Fruit fly (Drosophila melanogaster) whole organism, embryonic: Measurements from ENCODE around the gene CG17109.

Source experiments
- Abd-B ChIP-seq: fragments of 200-800 bp; sonication (Bioruptor generic); optimal IDR thresholded peaks from 2 replicates; lab custom pipeline; 2018; ENCODE audit warnings: missing biosample characterization, mild to moderate bottlenecking, missing genetic modification characterization, moderate library complexity
- B-H2 ChIP-seq: fragments of 200-800 bp; sonication (Bioruptor generic); optimal IDR thresholded peaks from 2 replicates; lab custom pipeline; 2018; ENCODE audit warnings: missing biosample characterization, mild to moderate bottlenecking, missing genetic modification characterization
- C15 ChIP-seq: fragments of 200-800 bp; sonication (Bioruptor generic); IDR thresholded peaks from 3 replicates; pipeline ENCODE4 v1.3.6; 2022; ENCODE audit warnings: missing biosample characterization, missing genetic modification characterization
- CG11093 ChIP-seq: fragments of 200-800 bp; sonication (Bioruptor generic); IDR thresholded peaks from 3 replicates; pipeline ENCODE4 v1.3.6; 2022; ENCODE audit warnings: missing biosample characterization, missing genetic modification characterization
- CG11560 ChIP-seq: fragments of 200-800 bp; sonication (Bioruptor generic); IDR thresholded peaks from 3 replicates; pipeline ENCODE4 v1.3.6; 2022; ENCODE audit warnings: missing biosample characterization, missing genetic modification characterization
- CG14441 ChIP-seq: fragments of 200-800 bp; sonication (Bioruptor generic); IDR thresholded peaks from 2 replicates; pipeline ENCODE4 v1.3.6; 2022; ENCODE audit warnings: missing biosample characterization, missing genetic modification characterization
- CG15601 ChIP-seq: fragments of 200-800 bp; sonication (Bioruptor generic); optimal IDR thresholded peaks from 3 replicates; lab custom pipeline; 2019; ENCODE audit warnings: missing biosample characterization, mild to moderate bottlenecking, missing genetic modification characterization, moderate library complexity
- CG16863 ChIP-seq: fragments of 200-800 bp; sonication (Bioruptor generic); optimal IDR thresholded peaks from 3 replicates; lab custom pipeline; 2016; ENCODE audit warnings: missing biosample characterization, missing genetic modification characterization
- CG17186 ChIP-seq: fragments of 200-800 bp; sonication (Bioruptor generic); optimal IDR thresholded peaks from 3 replicates; lab custom pipeline; 2017; ENCODE audit warnings: missing biosample characterization, missing genetic modification reagents, missing genetic modification characterization
- CG17361 ChIP-seq: fragments of 200-800 bp; sonication (Bioruptor generic); IDR thresholded peaks from 3 replicates; pipeline ENCODE4 v1.3.6; 2022; ENCODE audit warnings: missing biosample characterization, missing genetic modification characterization
- CG30431 ChIP-seq: fragments of 200-800 bp; sonication (Bioruptor generic); optimal IDR thresholded peaks from 2 replicates; lab custom pipeline; 2017; ENCODE audit warnings: missing biosample characterization, missing genetic modification characterization
- CG32772 ChIP-seq: fragments of 200-800 bp; sonication (Bioruptor generic); IDR thresholded peaks from 2 replicates; pipeline ENCODE4 v1.3.6; 2022; ENCODE audit warnings: missing biosample characterization, missing genetic modification characterization
- CG3407 ChIP-seq: fragments of 200-800 bp; sonication (Bioruptor generic); optimal IDR thresholded peaks from 2 replicates; lab custom pipeline; 2018; ENCODE audit warnings: missing biosample characterization, mild to moderate bottlenecking, missing genetic modification characterization
- CG4404 ChIP-seq: fragments of 200-800 bp; sonication (Bioruptor generic); IDR thresholded peaks from 2 replicates; pipeline ENCODE4 v1.3.6; 2022; ENCODE audit warnings: missing biosample characterization, missing genetic modification characterization
- CG4854 ChIP-seq: fragments of 200-800 bp; sonication (Bioruptor generic); optimal IDR thresholded peaks from 2 replicates; lab custom pipeline; 2016; ENCODE audit warnings: missing biosample characterization, missing genetic modification characterization, inconsistent platforms
- CG5180 ChIP-seq: fragments of 200-800 bp; sonication (Bioruptor generic); optimal IDR thresholded peaks from 3 replicates; lab custom pipeline; 2017; ENCODE audit warnings: missing biosample characterization, missing genetic modification characterization, mild to moderate bottlenecking, moderate library complexity, missing genetic modification reagents
- CG6654 ChIP-seq: fragments of 200-800 bp; sonication (Bioruptor generic); optimal IDR thresholded peaks from 2 replicates; lab custom pipeline; 2017; ENCODE audit warnings: missing biosample characterization, mild to moderate bottlenecking, missing genetic modification characterization
- CG6689 ChIP-seq: fragments of 200-800 bp; sonication (Bioruptor generic); IDR thresholded peaks from 2 replicates; pipeline ENCODE4 v1.3.6; 2022; ENCODE audit warnings: missing biosample characterization, missing genetic modification characterization
- CG8388 ChIP-seq: fragments of 200-800 bp; sonication (Bioruptor generic); optimal IDR thresholded peaks from 2 replicates; lab custom pipeline; 2019; ENCODE audit warnings: missing biosample characterization, mild to moderate bottlenecking, missing genetic modification characterization, moderate library complexity
- CG8765 ChIP-seq: fragments of 200-800 bp; sonication (Bioruptor generic); IDR thresholded peaks from 2 replicates; pipeline ENCODE4 v1.3.6; 2022; ENCODE audit warnings: missing biosample characterization, missing genetic modification characterization
- CG9437 ChIP-seq: fragments of 200-800 bp; sonication (Bioruptor generic); optimal IDR thresholded peaks from 2 replicates; lab custom pipeline; 2018; ENCODE audit warnings: missing biosample characterization, mild to moderate bottlenecking, missing genetic modification characterization
- CHES-1-like ChIP-seq: fragments of 200-800 bp; sonication (Bioruptor generic); optimal IDR thresholded peaks from 2 replicates; lab custom pipeline; 2016; ENCODE audit warnings: missing biosample characterization, missing genetic modification characterization
- Ets65A ChIP-seq: fragments of 200-800 bp; sonication (Bioruptor generic); peaks from one replicate; lab custom pipeline; 2016; ENCODE audit warnings: missing biosample characterization, missing genetic modification characterization
- HLH4C ChIP-seq: fragments of 200-800 bp; sonication (Bioruptor generic); IDR thresholded peaks from 3 replicates; pipeline ENCODE4 v1.3.6; 2022; ENCODE audit warnings: missing biosample characterization, missing genetic modification characterization; ENCODE audit not compliant: partially characterized antibody
- Hmx ChIP-seq: fragments of 200-800 bp; sonication (Bioruptor generic); optimal IDR thresholded peaks from 2 replicates; lab custom pipeline; 2016; ENCODE audit warnings: missing biosample characterization, missing genetic modification characterization
- Lpt ChIP-seq: fragments of >200 bp; optimal IDR thresholded peaks from 2 replicates; lab custom pipeline; 2018; ENCODE audit warnings: missing biosample characterization, missing genetic modification characterization
- Mad ChIP-seq: fragments of 200-800 bp; sonication (Bioruptor generic); optimal IDR thresholded peaks from 2 replicates; lab custom pipeline; 2016; ENCODE audit warnings: missing biosample characterization, missing genetic modification characterization
- Max ChIP-seq: fragments of 200-800 bp; sonication (Bioruptor generic); optimal IDR thresholded peaks from 2 replicates; lab custom pipeline; 2016; ENCODE audit warnings: missing biosample characterization, mild to moderate bottlenecking, missing genetic modification characterization
- Med ChIP-seq: fragments of 200-800 bp; sonication (Bioruptor generic); peaks from one replicate; lab custom pipeline; 2016; ENCODE audit warnings: missing biosample characterization, missing genetic modification characterization, mild to moderate bottlenecking, inconsistent platforms, moderate library complexity
- NFAT ChIP-seq: fragments of 200-800 bp; sonication (Bioruptor generic); IDR thresholded peaks from 2 replicates; pipeline ENCODE4 v1.3.6; 2022; ENCODE audit warnings: missing biosample characterization, missing genetic modification characterization
- Sin3A ChIP-seq: fragments of >200 bp; optimal IDR thresholded peaks from 2 replicates; lab custom pipeline; 2018
- Taf1 ChIP-seq: fragments of 200-800 bp; sonication (Bioruptor generic); IDR thresholded peaks from 2 replicates; pipeline ENCODE4 v1.3.6; 2022; ENCODE audit warnings: missing biosample characterization, missing genetic modification characterization
- Vsx1 ChIP-seq: fragments of 200-800 bp; sonication (Bioruptor generic); optimal IDR thresholded peaks from 2 replicates; lab custom pipeline; 2017; ENCODE audit warnings: missing biosample characterization, mild to moderate bottlenecking, missing genetic modification characterization, missing genetic modification reagents
- Xrp1 ChIP-seq: fragments of 200-800 bp; sonication (Bioruptor generic); IDR thresholded peaks from 2 replicates; pipeline ENCODE4 v1.3.6; 2022; ENCODE audit warnings: missing biosample characterization, missing genetic modification characterization
- bowl ChIP-seq: fragments of 200-800 bp; sonication (Bioruptor generic); IDR thresholded peaks from 2 replicates; pipeline ENCODE4 v1.3.6; 2022; ENCODE audit warnings: missing biosample characterization, missing genetic modification characterization
- ci ChIP-seq: fragments of 200-800 bp; sonication (Bioruptor generic); IDR thresholded peaks from 3 replicates; pipeline ENCODE4 v1.3.6; 2022; ENCODE audit warnings: missing biosample characterization, missing genetic modification characterization
- dpn ChIP-seq, 2 experiments: fragments of 200-800 bp; sonication (Bioruptor generic); optimal IDR thresholded peaks; 3 replicates each; lab custom pipeline; 2016; ENCODE audit warnings: missing biosample characterization in 2 of 2, missing genetic modification characterization in 2 of 2
- eyg ChIP-seq: fragments of 200-800 bp; sonication (Bioruptor generic); optimal IDR thresholded peaks from 3 replicates; lab custom pipeline; 2016; ENCODE audit warnings: missing biosample characterization, missing genetic modification characterization
- inv ChIP-seq: fragments of 200-800 bp; sonication (Bioruptor generic); IDR thresholded peaks from 2 replicates; pipeline ENCODE4 v1.3.6; 2022; ENCODE audit warnings: missing biosample characterization, missing genetic modification characterization; ENCODE audit not compliant: partially characterized antibody
- kah ChIP-seq: fragments of 200-800 bp; sonication (Bioruptor generic); optimal IDR thresholded peaks from 2 replicates; lab custom pipeline; 2018; ENCODE audit warnings: missing biosample characterization, mild to moderate bottlenecking, missing genetic modification characterization
- nerfin-1 ChIP-seq: fragments of 200-800 bp; sonication (Bioruptor generic); optimal IDR thresholded peaks from 3 replicates; lab custom pipeline; 2019; ENCODE audit warnings: missing biosample characterization, mild to moderate bottlenecking, missing genetic modification characterization, moderate library complexity
- p53 ChIP-seq: fragments of 200-800 bp; sonication (Bioruptor generic); optimal IDR thresholded peaks from 2 replicates; lab custom pipeline; 2016; ENCODE audit warnings: missing biosample characterization, missing genetic modification characterization
- pb ChIP-seq: fragments of 200-800 bp; sonication (Bioruptor generic); optimal IDR thresholded peaks from 3 replicates; lab custom pipeline; 2016; ENCODE audit warnings: missing biosample characterization, missing genetic modification characterization
- pzg ChIP-seq: fragments of 200-800 bp; sonication (Bioruptor generic); optimal IDR thresholded peaks from 3 replicates; lab custom pipeline; 2018; ENCODE audit warnings: missing biosample characterization, mild to moderate bottlenecking, missing genetic modification characterization, moderate library complexity
- ranshi ChIP-seq: fragments of 200-800 bp; sonication (Bioruptor generic); IDR thresholded peaks from 2 replicates; pipeline ENCODE4 v1.3.6; 2022; ENCODE audit warnings: missing biosample characterization, missing genetic modification characterization
- sim ChIP-seq: fragments of 200-800 bp; sonication (Bioruptor generic); IDR thresholded peaks from 2 replicates; pipeline ENCODE4 v1.3.6; 2022; ENCODE audit warnings: missing biosample characterization, missing genetic modification characterization
- slp2 ChIP-seq: fragments of 200-800 bp; sonication (Bioruptor generic); optimal IDR thresholded peaks from 2 replicates; lab custom pipeline; 2016; ENCODE audit warnings: missing biosample characterization, missing genetic modification characterization
- tna ChIP-seq: fragments of 200-800 bp; sonication (Bioruptor generic); IDR thresholded peaks from 2 replicates; pipeline ENCODE4 v1.3.6; 2022; ENCODE audit warnings: missing biosample characterization, missing genetic modification characterization; ENCODE audit not compliant: partially characterized antibody
- ttk ChIP-seq: fragments of 200-800 bp; sonication (Bioruptor generic); IDR thresholded peaks from 2 replicates; pipeline ENCODE4 v2.1.2; 2022; ENCODE audit warnings: missing biosample characterization, missing genetic modification characterization
- z ChIP-seq: fragments of 200-800 bp; sonication (Bioruptor generic); IDR thresholded peaks from 3 replicates; pipeline ENCODE4 v1.3.6; 2022; ENCODE audit warnings: missing biosample characterization, missing genetic modification characterization
- zfh1 ChIP-seq: fragments of 200-800 bp; sonication (Bioruptor generic); IDR thresholded peaks from 3 replicates; pipeline ENCODE4 v1.3.6; 2022; ENCODE audit warnings: missing biosample characterization, missing genetic modification characterization

The CG17109 gene

dm6 chr3R:23126241-23127022 lies 30.9 kb downstream of the CG17109 start, which contains the start of gene CG31365 (continued):
- TF ChIP-seq CG16863 (no peak), tna (no peak), C15 (GFP tag; lab: Robert Waterston, UW) (no peak), pzg (GFP tag; lab: Kevin White, UChicago) (peak; percentile 30), CG6654 (GFP tag; lab: Kevin White, UChicago) (no peak), ci (GFP tag; lab: Robert Waterston, UW) (peak; percentile 24; the same call in 1 of the 3 replicates), CG11093 (GFP tag; lab: Robert Waterston, UW) (no peak), dpn (GFP tag; optimal IDR thresholded peaks at IDR 0.05; lab: Kevin White, UChicago) (no peak), CG15601 (tag; lab: Kevin White, UChicago) (no peak), nerfin-1 (tag; lab: Kevin White, UChicago) (peak; percentile 18), eyg (GFP tag; lab: Kevin White, UChicago) (no peak), CG8388 (peak; percentile 33), zfh1 (GFP tag; lab: Robert Waterston, UW) (0 out of 3 replicates have a peak, but pooled peaks have one; percentile 4), NFAT (GFP tag; lab: Robert Waterston, UW) (no peak), CG9437 (GFP tag; lab: Kevin White, UChicago) (peak; percentile 68), CG30431 (GFP tag; lab: Kevin White, UChicago) (no peak), inv (no peak), kah (GFP tag; lab: Kevin White, UChicago) (no peak)

- TF ChIP-seq Sin3A = peak; percentile 70
- TF ChIP-seq CG6689 (GFP tag; lab: Robert Waterston, UW) = no peak
- TF ChIP-seq slp2 (GFP tag; lab: Kevin White, UChicago) = no peak
- TF ChIP-seq ranshi (GFP tag; lab: Robert Waterston, UW) = no peak
- TF ChIP-seq sim (GFP tag; lab: Robert Waterston, UW) = no peak
- no peak for TF ChIP-seq p53 (GFP tag; lab: Kevin White, UChicago)
- TF ChIP-seq CG5180 (GFP tag; lab: Kevin White, UChicago) = no peak
- no peak for TF ChIP-seq CG17361 (GFP tag; lab: Robert Waterston, UW)
- TF ChIP-seq Max = no peak
- no peak for TF ChIP-seq Abd-B (GFP tag; lab: Kevin White, UChicago)
- peak; percentile 69 for TF ChIP-seq HLH4C
- TF ChIP-seq ttk (GFP tag; lab: Robert Waterston, UW) = no peak
- TF ChIP-seq bowl (GFP tag; lab: Robert Waterston, UW) = no peak
- no peak for TF ChIP-seq Lpt
- TF ChIP-seq CG14441 (GFP tag; lab: Robert Waterston, UW) = no peak
- TF ChIP-seq CG4404 = no peak
- peak; percentile 87 for TF ChIP-seq Med (GFP tag; lab: Kevin White, UChicago)
- no peak for TF ChIP-seq Xrp1
- TF ChIP-seq z (GFP tag; lab: Robert Waterston, UW) = no peak
- no peak for TF ChIP-seq CG32772
- TF ChIP-seq pb (GFP tag; lab: Kevin White, UChicago) = no peak
- no peak for TF ChIP-seq CG16863
- no peak for TF ChIP-seq CG11560 (tag; lab: Robert Waterston, UW)
- no peak for TF ChIP-seq CG3407 (GFP tag; lab: Kevin White, UChicago)
- TF ChIP-seq Hmx (GFP tag; lab: Kevin White, UChicago) = no peak
- peak; percentile 55 for TF ChIP-seq Ets65A (GFP tag; lab: Kevin White, UChicago)
- TF ChIP-seq Mad (GFP tag; lab: Kevin White, UChicago) = no peak
- TF ChIP-seq B-H2 = no peak
- no peak for TF ChIP-seq CG8765 (GFP tag; lab: Robert Waterston, UW)
- TF ChIP-seq CG17186 (GFP tag; lab: Kevin White, UChicago) = peak; percentile 22
- peak; percentile 30 for TF ChIP-seq CHES-1-like (GFP tag; lab: Kevin White, UChicago)
- no peak for TF ChIP-seq Taf1 (GFP tag; lab: Robert Waterston, UW)
- TF ChIP-seq CG4854 (GFP tag; lab: Kevin White, UChicago) = no peak
- TF ChIP-seq Vsx1 = no peak
These were observed 32.3 kb downstream of the CG17109 start, which contains the start of gene CG31457 for dm6 chr3R:23127796-23128195. Gene CG31457, minus strand, starts transcription at chr3R:23127981.
